Worm (Caenorhabditis elegans) whole organism, late embryonic: ENCODE data around the gene T16G12.9.

Experiments used
- C38D4.7 ChIP-seq: fragments of 200-800 bp; sonication (Bioruptor generic); optimal IDR thresholded peaks from 2 replicates; lab custom pipeline; 2018; ENCODE audit warnings: mild to moderate bottlenecking, missing genetic modification characterization, moderate library complexity, missing compliant biosample characterization
- K09A11.1 ChIP-seq: sonication (generic microtip); optimal IDR thresholded peaks from 2 replicates; lab custom pipeline; 2017; ENCODE audit warnings: antibody characterized with exemption, mild to moderate bottlenecking, missing genetic modification characterization, missing compliant biosample characterization; ENCODE audit not compliant: insufficient read depth
- T23F11.4 ChIP-seq: fragments of 200-800 bp; sonication (Bioruptor generic); optimal IDR thresholded peaks from 2 replicates; lab custom pipeline; 2018; ENCODE audit warnings: mild to moderate bottlenecking, missing genetic modification characterization, missing compliant biosample characterization
- ahr-1 ChIP-seq: sonication (generic microtip); optimal IDR thresholded peaks from 2 replicates; lab custom pipeline; 2016; ENCODE audit warnings: missing genetic modification characterization, missing compliant biosample characterization
- ceh-14 ChIP-seq: sonication (generic microtip); optimal IDR thresholded peaks from 2 replicates; lab custom pipeline; 2016; ENCODE audit warnings: missing genotype, missing genetic modification characterization, missing compliant biosample characterization
- ceh-18 ChIP-seq: sonication (generic microtip); optimal IDR thresholded peaks from 2 replicates; lab custom pipeline; 2016; ENCODE audit warnings: missing genetic modification characterization, missing compliant biosample characterization
- ceh-19 ChIP-seq: fragments of 200-800 bp; sonication (Bioruptor generic); optimal IDR thresholded peaks from 2 replicates; lab custom pipeline; 2018; ENCODE audit warnings: mild to moderate bottlenecking, missing genetic modification characterization, missing compliant biosample characterization
- ceh-2 ChIP-seq: sonication (generic microtip); optimal IDR thresholded peaks from 2 replicates; lab custom pipeline; 2016; ENCODE audit warnings: missing genotype, missing genetic modification characterization, missing compliant biosample characterization
- ceh-22 ChIP-seq: sonication (generic microtip); optimal IDR thresholded peaks from 2 replicates; lab custom pipeline; 2017; ENCODE audit warnings: missing biosample characterization, missing genetic modification characterization
- ceh-31 ChIP-seq: sonication (generic microtip); optimal IDR thresholded peaks from 2 replicates; lab custom pipeline; 2016; ENCODE audit warnings: missing genetic modification characterization, missing compliant biosample characterization
- ceh-34 ChIP-seq: sonication (generic microtip); optimal IDR thresholded peaks from 2 replicates; lab custom pipeline; 2016; ENCODE audit warnings: mild to moderate bottlenecking, missing genetic modification characterization, missing compliant biosample characterization
- ceh-48 ChIP-seq: sonication (generic microtip); optimal IDR thresholded peaks from 2 replicates; lab custom pipeline; 2016; ENCODE audit warnings: missing genetic modification characterization, inconsistent platforms, missing compliant biosample characterization
- ceh-6 ChIP-seq: fragments of 200-800 bp; sonication (Bioruptor generic); optimal IDR thresholded peaks from 2 replicates; lab custom pipeline; 2018; ENCODE audit warnings: mild to moderate bottlenecking, missing genetic modification characterization, missing compliant biosample characterization
- ceh-9 ChIP-seq: sonication (generic microtip); optimal IDR thresholded peaks from 2 replicates; lab custom pipeline; 2016; ENCODE audit warnings: mild to moderate bottlenecking, missing genetic modification characterization, inconsistent platforms, missing compliant biosample characterization
- dve-1 ChIP-seq: sonication (generic microtip); optimal IDR thresholded peaks from 2 replicates; lab custom pipeline; 2017; ENCODE audit warnings: antibody characterized with exemption, mild to moderate bottlenecking, missing genetic modification characterization, missing compliant biosample characterization
- elt-2 ChIP-seq: sonication (generic microtip); optimal IDR thresholded peaks from 2 replicates; lab custom pipeline; 2016; ENCODE audit warnings: missing genetic modification reagents, missing genetic modification characterization, missing compliant biosample characterization
- ets-4 ChIP-seq: sonication (generic microtip); optimal IDR thresholded peaks from 2 replicates; lab custom pipeline; 2016; ENCODE audit warnings: missing genetic modification characterization, missing compliant biosample characterization
- eyg-1 ChIP-seq: sonication (generic microtip); optimal IDR thresholded peaks from 2 replicates; lab custom pipeline; 2016; ENCODE audit warnings: missing genotype, missing genetic modification characterization, missing compliant biosample characterization
- fax-1 ChIP-seq: sonication (generic microtip); optimal IDR thresholded peaks from 2 replicates; lab custom pipeline; 2016; ENCODE audit warnings: missing genotype, missing genetic modification characterization, missing compliant biosample characterization
- fkh-10 ChIP-seq: fragments of 150-350 bp; optimal IDR thresholded peaks from 2 replicates; lab custom pipeline; 2014; ENCODE audit warnings: missing biosample characterization, missing genetic modification reagents, missing genetic modification characterization
- fkh-6 ChIP-seq: sonication (generic microtip); optimal IDR thresholded peaks from 2 replicates; lab custom pipeline; 2016; ENCODE audit warnings: missing genetic modification characterization, missing compliant biosample characterization
- gmeb-2 ChIP-seq: sonication (generic microtip); optimal IDR thresholded peaks from 2 replicates; lab custom pipeline; 2016; ENCODE audit warnings: missing genetic modification characterization, inconsistent platforms, missing compliant biosample characterization
- hlh-15 ChIP-seq: sonication (generic microtip); optimal IDR thresholded peaks from 2 replicates; lab custom pipeline; 2016; ENCODE audit warnings: missing genetic modification characterization, missing compliant biosample characterization
- hlh-8 ChIP-seq: sonication (generic microtip); optimal IDR thresholded peaks from 2 replicates; lab custom pipeline; 2016; ENCODE audit warnings: missing genotype, missing genetic modification characterization, missing compliant biosample characterization
- lim-6 ChIP-seq: sonication (generic microtip); optimal IDR thresholded peaks from 2 replicates; lab custom pipeline; 2016; ENCODE audit warnings: missing genetic modification characterization, missing compliant biosample characterization
- madf-2 ChIP-seq: sonication (generic microtip); optimal IDR thresholded peaks from 2 replicates; lab custom pipeline; 2017; ENCODE audit warnings: missing genetic modification characterization, missing compliant biosample characterization
- mec-3 ChIP-seq: sonication (generic microtip); optimal IDR thresholded peaks from 2 replicates; lab custom pipeline; 2016; ENCODE audit warnings: borderline replicate concordance, missing genetic modification characterization, missing compliant biosample characterization
- nhr-11 ChIP-seq: fragments of 150-350 bp; optimal IDR thresholded peaks from 2 replicates; lab custom pipeline; 2014; ENCODE audit warnings: missing biosample characterization, missing genetic modification characterization
- npax-4 ChIP-seq: sonication (generic microtip); optimal IDR thresholded peaks from 2 replicates; lab custom pipeline; 2016; ENCODE audit warnings: missing genetic modification characterization, missing compliant biosample characterization
- pag-3 ChIP-seq: sonication (generic microtip); optimal IDR thresholded peaks from 2 replicates; lab custom pipeline; 2016; ENCODE audit warnings: missing compliant biosample characterization, missing genetic modification characterization, borderline replicate concordance
- pax-1 ChIP-seq: fragments of 150-350 bp; optimal IDR thresholded peaks from 2 replicates; lab custom pipeline; 2014; ENCODE audit warnings: missing biosample characterization, missing genetic modification characterization
- pqm-1 ChIP-seq: sonication (generic microtip); optimal IDR thresholded peaks from 2 replicates; lab custom pipeline; 2016; ENCODE audit warnings: missing genetic modification characterization, missing compliant biosample characterization
- pros-1 ChIP-seq: fragments of 150-350 bp; optimal IDR thresholded peaks from 2 replicates; lab custom pipeline; 2014; ENCODE audit warnings: missing biosample characterization, missing genetic modification reagents, missing genetic modification characterization
- ref-2 ChIP-seq: sonication (generic microtip); optimal IDR thresholded peaks from 2 replicates; lab custom pipeline; 2016; ENCODE audit warnings: missing genetic modification characterization, missing compliant biosample characterization
- rnt-1 ChIP-seq: sonication (generic microtip); optimal IDR thresholded peaks from 2 replicates; lab custom pipeline; 2016; ENCODE audit warnings: missing genetic modification characterization, missing compliant biosample characterization
- sdc-2 ChIP-seq: sonication (generic microtip); optimal IDR thresholded peaks from 2 replicates; lab custom pipeline; 2016; ENCODE audit warnings: missing genotype, missing genetic modification characterization, missing compliant biosample characterization
- sox-2 ChIP-seq: fragments of 200-800 bp; sonication (Bioruptor generic); IDR thresholded peaks from 2 replicates; pipeline ENCODE4 v1.3.6; 2022; ENCODE audit warnings: missing genetic modification reagents, missing genetic modification characterization, missing compliant biosample characterization
- sox-4 ChIP-seq: sonication (generic microtip); optimal IDR thresholded peaks from 2 replicates; lab custom pipeline; 2017; ENCODE audit warnings: mild to moderate bottlenecking, missing genetic modification characterization, inconsistent platforms, missing compliant biosample characterization
- syd-9 ChIP-seq: sonication (generic microtip); optimal IDR thresholded peaks from 2 replicates; lab custom pipeline; 2016; ENCODE audit warnings: mild to moderate bottlenecking, missing genetic modification characterization, moderate library complexity, missing compliant biosample characterization
- tbx-7 ChIP-seq: sonication (generic microtip); optimal IDR thresholded peaks from 2 replicates; lab custom pipeline; 2016; ENCODE audit warnings: missing genotype, missing genetic modification characterization, missing compliant biosample characterization
- ttx-3 ChIP-seq: sonication (generic microtip); optimal IDR thresholded peaks from 2 replicates; lab custom pipeline; 2016; ENCODE audit warnings: missing genetic modification reagents, missing genetic modification characterization, missing compliant biosample characterization
- unc-3 ChIP-seq, 2 experiments: fragments of 200-800 bp in 1 of 2; sonication (Bioruptor generic) in 1 of 2; sonication (generic microtip) in 1 of 2; conservative IDR thresholded peaks in 1 of 2; optimal IDR thresholded peaks in 1 of 2; 2 replicates each; pipeline versions ENCODE4 v1.3.6 to Lab custom; 2016 to 2022; ENCODE audit warnings: missing compliant biosample characterization in 2 of 2, missing genetic modification characterization in 2 of 2, missing genetic modification reagents in 1 of 2
- unc-42 ChIP-seq: sonication (generic microtip); optimal IDR thresholded peaks from 2 replicates; lab custom pipeline; 2016; ENCODE audit warnings: missing genotype, missing genetic modification characterization, missing compliant biosample characterization
- unc-86 ChIP-seq: sonication (generic microtip); optimal IDR thresholded peaks from 2 replicates; lab custom pipeline; 2016; ENCODE audit warnings: missing genetic modification characterization, missing compliant biosample characterization
- zip-5 ChIP-seq: sonication (generic microtip); optimal IDR thresholded peaks from 2 replicates; lab custom pipeline; 2016; ENCODE audit warnings: missing genetic modification characterization, missing compliant biosample characterization

T16G12.9 gene

ce11 chrIII:10078151-10078550 is at the start of gene T16G12.9:
T16G12.9 (minus strand) TSS chrIII:10078251.
- no peak for TF ChIP-seq hlh-15
- TF ChIP-seq madf-2 (tag; lab: Kevin White, UChicago): no peak
- TF ChIP-seq fkh-10 (GFP tag; lab: Kevin White, UChicago): no peak
- no peak for TF ChIP-seq tbx-7 (tag; lab: Kevin White, UChicago)
- no peak for TF ChIP-seq eyg-1 (tag; lab: Kevin White, UChicago)

- TF ChIP-seq unc-3 (GFP tag; conservative IDR thresholded peaks at IDR 0.05; lab: Robert Waterston, UW) (no peak), unc-3 (tag; optimal IDR thresholded peaks at IDR 0.05; lab: Kevin White, UChicago) (no peak), pag-3 (tag; lab: Kevin White, UChicago) (no peak), fax-1 (tag; lab: Kevin White, UChicago) (no peak), mec-3 (no peak), ceh-6 (GFP tag; lab: Kevin White, UChicago) (no peak), K09A11.1 (no peak), sdc-2 (tag; lab: Kevin White, UChicago) (no peak), pqm-1 (tag; lab: Kevin White, UChicago) (no peak), madf-2 (tag; lab: Kevin White, UChicago) (no peak), pax-1 (tag; lab: Kevin White, UChicago) (no peak), fkh-6 (tag; lab: Kevin White, UChicago) (no peak), ets-4 (tag; lab: Kevin White, UChicago) (no peak), ceh-22 (tag; lab: Kevin White, UChicago) (no peak)
Measured at ce11 chrIII:10126375-10126774, 48.3 kb upstream of the T16G12.9 start.

- TF ChIP-seq sox-4 (tag; lab: Kevin White, UChicago): no peak
- peak; percentile 58 for TF ChIP-seq ahr-1 (tag; lab: Kevin White, UChicago)
- TF ChIP-seq ttx-3: peak; percentile 4
- TF ChIP-seq ceh-18: peak; percentile 77
- TF ChIP-seq ets-4 (tag; lab: Kevin White, UChicago): peak; percentile 63
- peak; percentile 71 for TF ChIP-seq hlh-8
- TF ChIP-seq rnt-1 (tag; lab: Kevin White, UChicago): peak; percentile 91
- TF ChIP-seq ceh-34 (tag; lab: Kevin White, UChicago): peak; percentile 78
- peak; percentile 26 for TF ChIP-seq sdc-2 (tag; lab: Kevin White, UChicago)
- TF ChIP-seq ceh-2 (tag; lab: Kevin White, UChicago): peak; percentile 85
- peak; percentile 89 for TF ChIP-seq unc-42 (tag; lab: Kevin White, UChicago)
- no peak for TF ChIP-seq hlh-15
- no peak for TF ChIP-seq C38D4.7 (GFP tag; lab: Kevin White, UChicago)
- TF ChIP-seq fkh-6 (tag; lab: Kevin White, UChicago): peak; percentile 71
- TF ChIP-seq zip-5: peak; percentile 51
- TF ChIP-seq sox-2 (GFP tag; lab: Robert Waterston, UW): no peak
- TF ChIP-seq fax-1 (tag; lab: Kevin White, UChicago): peak; percentile 79
- peak; percentile 96 for TF ChIP-seq ceh-31 (tag; lab: Kevin White, UChicago)
- TF ChIP-seq T23F11.4 (GFP tag; lab: Kevin White, UChicago): no peak
- TF ChIP-seq pqm-1 (tag; lab: Kevin White, UChicago): peak; percentile 12
- no peak for TF ChIP-seq dve-1 (tag; lab: Kevin White, UChicago)
- TF ChIP-seq ceh-14 (tag; lab: Kevin White, UChicago): peak; percentile 90
- peak; percentile 88 for TF ChIP-seq ref-2
- TF ChIP-seq mec-3: peak; percentile 79
- peak; percentile 76 for TF ChIP-seq tbx-7 (tag; lab: Kevin White, UChicago)
- TF ChIP-seq elt-2 (tag; lab: Kevin White, UChicago): no peak
- no peak for TF ChIP-seq npax-4 (tag; lab: Kevin White, UChicago)
- peak; percentile 27 for TF ChIP-seq madf-2 (tag; lab: Kevin White, UChicago)
- peak; percentile 59 for TF ChIP-seq lim-6 (tag; lab: Kevin White, UChicago)
- TF ChIP-seq syd-9 (tag; lab: Kevin White, UChicago): peak; percentile 6
- peak; percentile 15 for TF ChIP-seq ceh-19 (GFP tag; lab: Kevin White, UChicago)
- TF ChIP-seq ceh-9 (tag; lab: Kevin White, UChicago): no peak
- peak; percentile 9 for TF ChIP-seq gmeb-2
- TF ChIP-seq ceh-22 (tag; lab: Kevin White, UChicago): no peak
- no peak for TF ChIP-seq nhr-11 (tag; lab: Kevin White, UChicago)
- peak; percentile 21 for TF ChIP-seq ceh-48 (tag; lab: Kevin White, UChicago)
- TF ChIP-seq ceh-6 (GFP tag; lab: Kevin White, UChicago): peak; percentile 17
- TF ChIP-seq pros-1 (tag; lab: Kevin White, UChicago): no peak
- TF ChIP-seq unc-86 (tag; lab: Kevin White, UChicago): peak; percentile 58
- TF ChIP-seq pag-3 (tag; lab: Kevin White, UChicago): peak; percentile 78
Measured at ce11 chrIII:10123586-10124233, 45.7 kb upstream of the T16G12.9 start, which contains the start of gene ttll-4. ttll-4 (plus strand) TSS chrIII:10124183.
